Worm (Caenorhabditis elegans): ENCODE data around the gene rfc-4.

Gene rfc-4

DNA sequence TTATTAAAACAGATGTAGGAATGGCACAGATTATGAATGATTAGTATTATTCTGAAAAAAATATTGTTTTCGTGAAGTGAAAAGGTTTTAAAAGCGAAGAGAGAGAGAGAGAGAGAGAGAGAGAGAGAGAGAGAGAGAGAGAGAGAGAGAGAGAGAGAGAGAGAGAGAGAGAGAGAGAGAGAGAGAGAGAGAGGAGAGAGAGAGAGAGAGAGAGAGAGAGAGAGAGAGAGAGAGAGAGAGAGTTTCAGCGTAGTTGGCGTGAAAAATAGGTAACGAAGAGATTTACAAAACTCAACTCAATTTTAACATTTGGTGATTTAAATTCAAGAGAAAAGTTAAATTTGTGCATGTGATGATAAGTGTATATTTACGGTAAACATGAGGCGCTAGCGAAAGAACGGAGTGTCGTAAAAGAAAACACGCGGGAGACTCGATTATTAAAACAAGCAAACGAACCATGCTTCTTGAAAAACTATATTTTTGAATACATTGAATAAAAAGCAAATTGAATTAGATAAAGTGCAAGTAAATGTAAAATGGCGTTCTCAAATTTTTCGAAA, 3.9 kb upstream of the rfc-4 start, which contains the start of gene panl-2:
panl-2 (minus strand) TSS at position 51 of the 560 bp plus-strand sequence.
- TF ChIP-seq egrh-3 (GFP tag; IDR thresholded peaks at IDR 0.05) (peak; percentile 49; the same call in 1 of the 2 replicates), rec-8 (tag; optimal IDR thresholded peaks at IDR 0.05) (no peak), attf-3 (GFP tag; conservative IDR thresholded peaks at IDR 0.05) (peak; percentile 88), ztf-26 (tag; optimal IDR thresholded peaks at IDR 0.05) (no peak), pbrm-1 (GFP tag; IDR thresholded peaks at IDR 0.05) (no peak), F49E8.2 (tag; optimal IDR thresholded peaks at IDR 0.05; ENCODE audit: insufficient read depth) (peak; percentile 47), lin-35 (GFP tag; optimal IDR thresholded peaks at IDR 0.05) (peak in 1 of 3 experiments; percentile 52)

DNA sequence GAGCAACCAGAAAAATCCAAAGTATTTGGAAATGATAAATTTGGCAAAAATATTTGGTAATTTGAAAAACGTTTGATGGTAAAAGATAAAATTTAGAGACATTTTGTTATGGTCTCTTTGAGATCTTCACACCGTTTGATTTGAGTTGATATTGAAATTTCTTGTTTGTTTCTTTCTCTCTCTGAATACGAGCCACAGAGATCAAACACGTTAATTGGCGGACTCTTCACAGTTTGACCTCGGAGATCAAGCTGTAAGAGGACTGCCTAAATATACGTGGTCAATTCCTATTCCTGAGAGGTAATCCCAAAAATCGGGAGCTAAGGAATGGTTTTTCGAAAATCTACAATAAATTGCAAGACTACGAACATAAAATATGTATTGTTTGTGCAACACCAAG, 3.4 kb upstream of the rfc-4 start:
- TF ChIP-seq madf-6 (GFP tag; IDR thresholded peaks at IDR 0.05), result peak; percentile 71
- no peak for TF ChIP-seq ama-1 (optimal IDR thresholded peaks at IDR 0.05)
- TF ChIP-seq ama-1 (GFP tag; optimal IDR thresholded peaks at IDR 0.05), result no peak
- 0 out of 2 replicates have a peak, but pooled peaks have one; percentile 6 for TF ChIP-seq madf-8 (GFP tag; conservative IDR thresholded peaks at IDR 0.05)
- no peak for TF ChIP-seq Y95B8A.8 (GFP tag; IDR thresholded peaks at IDR 0.05)
- no peak for TF ChIP-seq F39B2.1 (GFP tag; IDR thresholded peaks at IDR 0.05)
- peak; percentile 55 for TF ChIP-seq efl-1 (GFP tag; optimal IDR thresholded peaks at IDR 0.05)

DNA sequence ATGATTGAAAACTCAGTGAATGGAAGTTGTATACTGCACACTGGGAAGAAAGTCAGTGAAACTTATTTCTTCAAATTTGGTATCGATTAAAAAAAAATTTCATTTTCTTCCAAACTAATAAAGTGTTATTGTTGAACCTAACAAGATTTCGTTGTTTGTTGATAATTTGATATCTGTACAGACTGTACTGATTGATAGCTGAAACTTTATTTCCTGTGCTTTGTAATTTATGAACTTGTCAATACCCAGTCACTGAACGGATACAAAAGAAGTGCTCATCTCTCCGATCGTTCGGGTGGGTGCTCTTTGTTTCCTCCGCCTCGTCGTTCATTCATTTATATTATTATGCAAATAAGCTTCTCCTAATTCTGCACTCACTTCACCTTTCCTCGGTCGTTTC, 3.0 kb upstream of the rfc-4 start, which contains the start of gene F31E3.12:
F31E3.12 (plus strand) TSS at position 301 of the 400 bp plus-strand sequence.
- TF ChIP-seq nfya-1 (tag; optimal IDR thresholded peaks at IDR 0.05; ENCODE audit: borderline replicate concordance, insufficient read depth) (no peak), tbp1 (GFP tag; optimal IDR thresholded peaks at IDR 0.05) (no peak), mcd-1 (GFP tag; IDR thresholded peaks at IDR 0.05) (no peak), lag-1 (GFP tag; IDR thresholded peaks at IDR 0.05) (no peak)

DNA sequence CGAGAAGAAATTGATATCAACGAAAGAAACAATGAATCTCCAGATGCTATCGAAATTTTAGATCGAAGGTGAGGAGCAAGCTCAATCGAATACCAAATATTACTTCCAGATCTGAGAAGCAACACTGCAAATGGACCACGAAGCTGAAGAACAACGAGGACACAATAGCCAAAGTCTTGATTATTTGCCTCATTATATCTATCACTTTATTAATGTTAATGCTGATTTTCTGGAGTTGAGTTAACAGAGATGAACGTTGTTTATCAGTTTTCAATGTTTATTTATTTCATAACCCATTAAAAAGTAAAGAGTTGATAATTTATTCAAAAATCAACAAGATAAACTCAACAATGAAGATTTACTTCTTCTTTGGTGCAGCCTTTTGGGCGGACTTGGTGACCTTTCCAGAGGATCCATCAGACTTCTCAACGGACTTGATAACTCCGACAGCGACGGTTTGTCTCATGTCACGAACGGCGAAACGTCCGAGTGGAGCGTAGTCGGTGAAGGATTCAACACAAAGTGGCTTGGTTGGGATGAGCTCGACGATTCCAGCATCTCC, 2.2 kb upstream of the rfc-4 start:
- no peak for TF ChIP-seq zfh-2 (GFP tag; conservative IDR thresholded peaks at IDR 0.05)
- TF ChIP-seq ekl-4 (GFP tag; IDR thresholded peaks at IDR 0.05), result peak; percentile 85
- no peak for TF ChIP-seq rpc-1 (optimal IDR thresholded peaks at IDR 0.05)
- TF ChIP-seq rpc-1 (tag; optimal IDR thresholded peaks at IDR 0.05), result no peak
- no peak for TF ChIP-seq ccch-3 (GFP tag; optimal IDR thresholded peaks at IDR 0.05)
- no peak for TF ChIP-seq K12H6.12 (tag; optimal IDR thresholded peaks at IDR 0.05)
- no peak for TF ChIP-seq ceh-27 (GFP tag; optimal IDR thresholded peaks at IDR 0.05)
- peak; percentile 93 for TF ChIP-seq Y53G8AR.9 (GFP tag; conservative IDR thresholded peaks at IDR 0.05)
- TF ChIP-seq hrde-1 (tag; optimal IDR thresholded peaks at IDR 0.05; ENCODE audit: borderline replicate concordance), result peak; percentile 92
- TF ChIP-seq sea-2 (GFP tag; IDR thresholded peaks at IDR 0.05), result no peak
- TF ChIP-seq unc-62 (GFP tag; optimal IDR thresholded peaks at IDR 0.05), result no peak
- TF ChIP-seq D2030.7 (GFP tag; IDR thresholded peaks at IDR 0.05), result peak; percentile 67
- no peak for TF ChIP-seq fkh-3 (tag; optimal IDR thresholded peaks at IDR 0.05)
- TF ChIP-seq madf-6 (GFP tag; IDR thresholded peaks at IDR 0.05), result peak; percentile 81
- TF ChIP-seq ceh-91 (GFP tag; IDR thresholded peaks at IDR 0.05), result no peak
- peak; percentile 76 for TF ChIP-seq F39B2.1 (GFP tag; IDR thresholded peaks at IDR 0.05)
- no peak for TF ChIP-seq rec-8 (tag; optimal IDR thresholded peaks at IDR 0.05)
- TF ChIP-seq nfya-1 (tag; optimal IDR thresholded peaks at IDR 0.05; ENCODE audit: borderline replicate concordance, insufficient read depth), result no peak
- TF ChIP-seq ztf-6 (GFP tag; IDR thresholded peaks at IDR 0.05), result no peak
- no peak for TF ChIP-seq aptf-2 (GFP tag; conservative IDR thresholded peaks at IDR 0.05)
- TF ChIP-seq athp-1 (tag; optimal IDR thresholded peaks at IDR 0.05), result peak; percentile 58
- no peak for TF ChIP-seq ztf-28 (GFP tag; IDR thresholded peaks at IDR 0.05)
- no peak for TF ChIP-seq let-607 (tag; optimal IDR thresholded peaks at IDR 0.05)
- no peak for TF ChIP-seq sdz-38 (tag; optimal IDR thresholded peaks at IDR 0.05)
- peak; percentile 82 for TF ChIP-seq unc-130 (GFP tag; optimal IDR thresholded peaks at IDR 0.05)
- TF ChIP-seq Y53F4B.3 (GFP tag; IDR thresholded peaks at IDR 0.05), result 0 out of 2 replicates have a peak, but pooled peaks have one; percentile 18
- TF ChIP-seq F57C9.4 (tag; optimal IDR thresholded peaks at IDR 0.05), result no peak
- no peak for TF ChIP-seq ceh-58 (GFP tag; IDR thresholded peaks at IDR 0.05)
- TF ChIP-seq xnd-1 (tag; optimal IDR thresholded peaks at IDR 0.05), result no peak

All from whole organism, young adult.